Worm (Caenorhabditis elegans): ENCODE data around the gene C29E4.12.

Gene C29E4.12

ce11 chrIII:7986585-7987171 lies 45.7 kb downstream of the C29E4.12 start, which contains the start of gene hrpk-2 (continued):
- TF ChIP-seq snpc-3.4 (tag; optimal IDR thresholded peaks at IDR 0.05) (peak; percentile 28), somi-1 (GFP tag; optimal IDR thresholded peaks at IDR 0.05) (no peak), mes-4 (tag; optimal IDR thresholded peaks at IDR 0.05) (no peak), tlf-1 (GFP tag; optimal IDR thresholded peaks at IDR 0.05) (no peak), nhr-90 (tag; optimal IDR thresholded peaks at IDR 0.05) (no peak), ztf-18 (tag; optimal IDR thresholded peaks at IDR 0.05) (no peak), ceh-27 (GFP tag; optimal IDR thresholded peaks at IDR 0.05) (no peak)

All from whole organism, young adult.